Worm (Caenorhabditis elegans): ENCODE results near the gene npr-41.

Gene npr-41

DNA sequence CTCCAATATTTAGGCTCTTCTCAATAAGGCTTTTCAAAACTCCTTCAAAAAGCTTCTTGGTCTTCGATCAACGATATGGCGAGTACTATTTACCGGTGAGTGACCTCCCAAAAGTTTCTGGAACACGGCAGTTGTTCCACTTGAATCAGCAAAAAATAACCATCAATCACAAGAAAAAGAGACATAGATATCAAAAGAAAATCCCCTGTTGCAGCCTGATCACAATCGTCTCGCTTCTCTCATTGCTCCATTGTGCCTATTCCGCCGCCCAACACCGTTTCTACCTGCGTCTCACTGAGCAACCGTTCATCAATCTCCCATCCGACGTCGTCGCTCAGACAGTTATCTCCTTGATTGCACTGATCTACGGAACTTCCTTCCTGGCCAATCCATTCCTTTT, 13.7 kb upstream of the npr-41 start, which contains the start of gene emc-5:
Gene emc-5 (plus strand): TSS at position 14 of the 400 bp plus-strand sequence.
- TF ChIP-seq unc-120 (tag; optimal IDR thresholded peaks at IDR 0.05; ENCODE audit: poor library complexity, severe bottlenecking) = peak; percentile 57
- peak; percentile 49 for TF ChIP-seq unc-62 (GFP tag; optimal IDR thresholded peaks at IDR 0.05)
- TF ChIP-seq cnd-1 (tag; optimal IDR thresholded peaks at IDR 0.05) = no peak
- TF ChIP-seq hlh-1 (tag; optimal IDR thresholded peaks at IDR 0.05) = peak; percentile 66
- TF ChIP-seq lin-13 (tag; optimal IDR thresholded peaks at IDR 0.05) = no peak

DNA sequence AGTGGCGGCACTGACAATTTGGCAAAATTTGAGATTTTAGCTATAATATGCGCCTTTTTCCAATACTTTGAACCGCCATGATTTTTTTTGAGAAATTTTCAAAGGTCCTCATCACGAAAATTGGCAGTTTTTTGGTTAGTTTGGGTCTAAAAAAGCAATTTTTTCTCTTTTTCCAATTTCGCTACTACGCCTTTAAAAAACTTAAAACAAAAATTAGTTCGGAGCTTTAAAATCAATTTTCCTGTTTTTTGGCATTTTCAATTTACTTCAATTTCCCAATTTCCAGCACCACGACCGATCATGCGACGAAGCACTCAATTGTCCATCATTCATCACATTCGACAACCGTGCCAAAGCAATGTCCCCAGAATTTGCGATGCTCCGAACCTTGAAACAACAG, 13.1 kb upstream of the npr-41 start, which contains the start of gene B0334.5:
Gene B0334.5 (plus strand): TSS at position 301 of the 400 bp plus-strand sequence.
- TF ChIP-seq ceh-43 (GFP tag; optimal IDR thresholded peaks at IDR 0.05) = no peak

DNA sequence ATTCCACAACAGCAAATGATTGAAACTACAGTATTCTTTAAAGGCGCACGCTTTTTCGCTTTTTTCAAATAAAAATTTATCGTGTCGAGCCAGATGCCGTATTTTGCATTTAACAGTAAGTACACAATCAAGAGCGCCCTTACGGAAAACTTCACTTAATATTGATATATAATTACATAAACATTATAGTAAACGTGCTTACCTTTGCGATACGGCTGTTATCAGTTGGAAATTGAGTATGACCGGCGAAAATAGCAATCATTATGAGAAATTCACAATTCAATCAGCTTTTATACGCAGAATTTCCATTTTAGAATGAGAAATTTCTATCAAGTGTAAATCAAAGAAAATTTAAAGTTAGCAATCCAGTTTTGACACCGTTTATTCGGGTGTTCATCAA, 10.3 kb upstream of the npr-41 start, which contains the start of gene B0334.20:
Gene B0334.20 (minus strand): TSS at position 262 of the 400 bp plus-strand sequence.
- no peak for TF ChIP-seq ces-1 (GFP tag; optimal IDR thresholded peaks at IDR 0.05)
- TF ChIP-seq ceh-43 (GFP tag; optimal IDR thresholded peaks at IDR 0.05) = no peak
- no peak for TF ChIP-seq zip-8 (tag; optimal IDR thresholded peaks at IDR 0.05)
- no peak for TF ChIP-seq unc-39 (tag; optimal IDR thresholded peaks at IDR 0.05)
- TF ChIP-seq elt-1 (tag; optimal IDR thresholded peaks at IDR 0.05; ENCODE audit: borderline replicate concordance, insufficient read depth) = no peak
- no peak for TF ChIP-seq lin-13 (tag; optimal IDR thresholded peaks at IDR 0.05)

DNA sequence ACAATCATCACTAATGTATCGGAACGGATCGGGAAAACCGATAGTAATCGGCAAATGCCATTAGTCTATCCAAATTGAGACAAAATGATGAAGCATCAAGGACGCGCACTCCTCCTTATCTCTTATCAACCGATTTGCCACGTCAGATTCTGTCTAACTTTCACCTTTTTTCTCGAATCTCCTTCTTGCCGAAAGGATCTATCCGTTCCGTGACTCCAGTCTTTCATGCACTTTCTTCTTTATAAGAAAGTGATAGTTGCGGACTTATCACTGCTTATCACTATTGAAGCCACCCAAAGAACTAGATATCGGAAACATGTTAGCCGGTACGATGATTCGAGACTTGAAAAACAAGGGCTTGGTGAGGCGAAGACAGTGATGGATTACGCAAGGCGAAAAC, 8.5 kb upstream of the npr-41 start:
- TF ChIP-seq elt-1 (tag; optimal IDR thresholded peaks at IDR 0.05; ENCODE audit: borderline replicate concordance, insufficient read depth) (peak; percentile 35), blmp-1 (tag; optimal IDR thresholded peaks at IDR 0.05) (peak; percentile 91), tbx-8 (GFP tag; optimal IDR thresholded peaks at IDR 0.05) (no peak), elt-3 (tag; optimal IDR thresholded peaks at IDR 0.05) (peak; percentile 93), ham-2 (GFP tag; optimal IDR thresholded peaks at IDR 0.05) (peak; percentile 59), ceh-83 (GFP tag; optimal IDR thresholded peaks at IDR 0.05) (no peak), nhr-237 (tag; optimal IDR thresholded peaks at IDR 0.05) (no peak)

DNA sequence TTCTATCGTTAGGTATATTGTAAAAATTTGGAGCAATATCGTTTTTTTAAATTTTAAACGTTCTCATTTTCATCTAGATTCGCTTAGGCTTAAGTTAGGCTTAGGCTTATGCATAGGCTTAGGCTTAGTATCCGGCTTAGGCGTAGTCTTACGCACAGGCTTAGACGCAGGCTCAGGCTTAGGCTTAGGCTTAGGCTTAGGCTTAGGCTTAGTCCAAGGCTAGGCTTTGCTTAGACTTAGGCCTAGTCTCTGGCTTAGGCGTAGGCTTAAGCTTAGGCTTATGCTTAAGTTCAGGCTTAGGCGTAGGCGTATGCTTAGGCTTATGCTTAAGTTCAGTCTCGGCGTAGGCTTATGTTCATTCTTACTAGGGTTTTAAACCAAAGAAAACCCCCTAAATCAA, 6.7 kb upstream of the npr-41 start:
- TF ChIP-seq sptf-1 (tag; optimal IDR thresholded peaks at IDR 0.05) (peak; percentile 23), ham-2 (GFP tag; optimal IDR thresholded peaks at IDR 0.05) (peak; percentile 23), lin-13 (tag; optimal IDR thresholded peaks at IDR 0.05) (no peak), ceh-39 (tag; optimal IDR thresholded peaks at IDR 0.05) (no peak)

DNA sequence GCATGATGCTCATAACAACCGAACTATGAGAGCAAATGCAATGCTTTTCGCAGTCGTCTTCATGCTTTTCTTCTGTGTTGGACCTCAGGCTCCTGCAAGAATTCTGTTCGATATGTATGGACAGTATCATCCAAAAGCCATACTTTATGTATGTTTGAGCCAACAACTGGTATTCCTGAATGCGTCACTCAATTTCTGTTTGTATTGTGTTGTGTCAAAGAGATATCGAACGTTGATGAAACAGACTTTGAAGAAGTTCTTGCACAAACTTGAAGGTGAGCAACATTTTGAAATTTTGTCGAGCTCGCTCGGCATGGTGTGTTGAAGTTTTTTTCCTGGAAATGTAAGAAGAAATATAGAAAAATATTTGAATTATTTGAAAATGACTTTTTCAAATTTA, 2.4 kb downstream of the npr-41 start:
- no peak for TF ChIP-seq lsy-2 (tag; optimal IDR thresholded peaks at IDR 0.05)
- TF ChIP-seq sem-2 (GFP tag; optimal IDR thresholded peaks at IDR 0.05) = no peak
- TF ChIP-seq cnd-1 (tag; optimal IDR thresholded peaks at IDR 0.05) = no peak
- TF ChIP-seq elt-1 (tag; optimal IDR thresholded peaks at IDR 0.05; ENCODE audit: borderline replicate concordance, insufficient read depth) = no peak
- TF ChIP-seq drap-1 (GFP tag; optimal IDR thresholded peaks at IDR 0.05) = no peak
- TF ChIP-seq nhr-12 (tag; optimal IDR thresholded peaks at IDR 0.05) = no peak
- no peak for TF ChIP-seq unc-120 (tag; optimal IDR thresholded peaks at IDR 0.05; ENCODE audit: poor library complexity, severe bottlenecking)
- no peak for TF ChIP-seq nhr-28 (tag; optimal IDR thresholded peaks at IDR 0.05)
- TF ChIP-seq nhr-2 (tag; optimal IDR thresholded peaks at IDR 0.05) = no peak
- TF ChIP-seq unc-39 (tag; optimal IDR thresholded peaks at IDR 0.05) = no peak
- TF ChIP-seq mls-2 (tag; optimal IDR thresholded peaks at IDR 0.05) = no peak
- TF ChIP-seq hlh-1 (tag; optimal IDR thresholded peaks at IDR 0.05) = no peak
- TF ChIP-seq ces-1 (GFP tag; optimal IDR thresholded peaks at IDR 0.05) = no peak
- no peak for TF ChIP-seq nhr-237 (tag; optimal IDR thresholded peaks at IDR 0.05)
- no peak for TF ChIP-seq zip-8 (tag; optimal IDR thresholded peaks at IDR 0.05)
- TF ChIP-seq nhr-76 (tag; optimal IDR thresholded peaks at IDR 0.05) = no peak
- TF ChIP-seq M03D4.4 (tag; optimal IDR thresholded peaks at IDR 0.05) = no peak
- no peak for TF ChIP-seq tbx-8 (GFP tag; optimal IDR thresholded peaks at IDR 0.05)
- no peak for TF ChIP-seq pha-4 (tag; optimal IDR thresholded peaks at IDR 0.05)
- TF ChIP-seq mab-5 (tag; optimal IDR thresholded peaks at IDR 0.05) = no peak

DNA sequence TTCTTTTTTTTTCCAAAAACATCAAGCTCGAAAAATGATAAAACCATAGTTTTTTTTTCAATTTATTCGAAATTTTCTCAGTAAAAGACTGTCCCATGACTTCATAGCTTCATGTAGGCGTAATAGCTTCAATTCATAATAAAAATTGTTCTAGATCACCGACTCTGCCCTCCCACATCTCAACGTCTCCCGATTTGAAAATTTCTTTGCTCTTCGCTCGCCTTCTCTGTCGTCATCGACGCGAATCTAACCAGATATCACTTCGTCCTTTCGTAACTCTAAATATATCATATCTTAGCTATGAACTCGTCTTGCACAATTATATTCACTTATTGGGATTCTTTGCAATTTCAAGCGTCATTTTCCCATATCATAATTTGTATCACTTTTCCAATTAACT, 4.3 kb downstream of the npr-41 start, which contains the start of gene srh-44:
Gene srh-44 (plus strand): TSS at position 301 of the 400 bp plus-strand sequence.
- TF ChIP-seq sem-2 (GFP tag; optimal IDR thresholded peaks at IDR 0.05) (no peak), nhr-2 (tag; optimal IDR thresholded peaks at IDR 0.05) (no peak), nhr-76 (tag; optimal IDR thresholded peaks at IDR 0.05) (no peak), zip-8 (tag; optimal IDR thresholded peaks at IDR 0.05) (no peak), elt-1 (tag; optimal IDR thresholded peaks at IDR 0.05; ENCODE audit: borderline replicate concordance, insufficient read depth) (no peak), snpc-4 (tag; optimal IDR thresholded peaks at IDR 0.05) (no peak), mep-1 (tag; optimal IDR thresholded peaks at IDR 0.05) (no peak), pha-4 (tag; optimal IDR thresholded peaks at IDR 0.05) (no peak), nhr-237 (tag; optimal IDR thresholded peaks at IDR 0.05) (no peak), flh-1 (GFP tag; optimal IDR thresholded peaks at IDR 0.05) (no peak), hlh-1 (tag; optimal IDR thresholded peaks at IDR 0.05) (no peak), lin-32 (GFP tag; optimal IDR thresholded peaks at IDR 0.05) (no peak), unc-39 (tag; optimal IDR thresholded peaks at IDR 0.05) (no peak), elt-3 (tag; optimal IDR thresholded peaks at IDR 0.05) (no peak)
